Fruit fly (Drosophila melanogaster): ENCODE data around the gene CG31886.

CG31886 gene

DNA sequence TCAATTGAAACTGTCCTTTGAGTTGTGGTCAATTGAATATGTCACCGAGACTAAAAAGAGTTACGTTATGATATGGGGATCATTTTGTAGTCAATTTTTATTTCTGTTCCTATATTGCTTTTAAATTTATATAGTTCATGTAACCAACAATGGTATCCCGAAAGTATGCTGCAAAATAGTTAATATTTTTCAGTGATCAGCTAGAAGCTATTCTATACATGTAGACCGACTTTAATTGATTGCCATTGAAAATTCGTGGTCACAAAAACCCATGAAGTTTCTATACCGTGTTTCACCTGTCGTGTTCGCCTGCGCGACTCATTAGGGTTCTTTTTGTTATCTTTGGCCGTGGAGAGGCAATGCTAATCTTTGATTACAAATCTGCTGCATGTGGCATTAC, 15.7 kb upstream of the CG31886 start:
- no peak for TF ChIP-seq CG8159 (tag; optimal IDR thresholded peaks at IDR 0.05)

DNA sequence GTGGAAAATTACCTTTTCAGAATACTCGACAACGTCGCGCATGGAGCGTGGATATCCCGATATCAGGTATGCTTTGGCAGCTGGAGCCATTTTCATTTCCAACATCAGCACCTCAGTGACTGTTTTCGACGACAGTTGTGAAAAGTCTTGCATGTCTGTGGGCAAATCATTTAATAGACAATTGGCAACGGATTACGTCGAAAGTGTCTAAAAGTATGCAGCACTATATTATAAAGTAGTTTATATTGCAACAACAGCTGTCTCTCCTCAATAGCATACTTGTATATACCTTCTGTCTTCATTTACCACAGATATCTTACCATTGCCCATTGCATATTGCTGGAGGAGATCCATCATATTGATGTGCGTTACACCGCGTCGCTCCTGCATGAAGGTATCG, 14.1 kb upstream of the CG31886 start:
- TF ChIP-seq gl (tag; optimal IDR thresholded peaks at IDR 0.05) (no peak), CG4496 (GFP tag; IDR thresholded peaks at IDR 0.05) (no peak), Pif1A (GFP tag; optimal IDR thresholded peaks at IDR 0.05) (no peak), CG14655 (GFP tag; optimal IDR thresholded peaks at IDR 0.05) (no peak), fd96Ca (GFP tag; IDR thresholded peaks at IDR 0.05) (no peak), CG10348 (GFP tag; IDR thresholded peaks at IDR 0.05) (no peak), Snoo (tag; optimal IDR thresholded peaks at IDR 0.05) (no peak), CG9948 (tag; optimal IDR thresholded peaks at IDR 0.05) (no peak), CG8301 (tag; optimal IDR thresholded peaks at IDR 0.05) (no peak), CG15710 (tag; optimal IDR thresholded peaks at IDR 0.05) (no peak), CG13204 (GFP tag; optimal IDR thresholded peaks at IDR 0.05) (no peak), CG12605 (GFP tag; IDR thresholded peaks at IDR 0.05) (no peak), CG17806 (tag; optimal IDR thresholded peaks at IDR 0.05) (no peak), Pif1B (GFP tag; optimal IDR thresholded peaks at IDR 0.05) (no peak), CG34367 (tag; optimal IDR thresholded peaks at IDR 0.05) (no peak), Ets98B (GFP tag; IDR thresholded peaks at IDR 0.05) (no peak), CG8159 (tag; optimal IDR thresholded peaks at IDR 0.05) (no peak), D1 (tag; optimal IDR thresholded peaks at IDR 0.05) (no peak)

- TF ChIP-seq CG9948 (tag; optimal IDR thresholded peaks at IDR 0.05) = no peak
- TF ChIP-seq EcR (GFP tag; optimal IDR thresholded peaks at IDR 0.05) = no peak
- TF ChIP-seq CG13204 (GFP tag; optimal IDR thresholded peaks at IDR 0.05) = no peak
- TF ChIP-seq CG15710 (tag; optimal IDR thresholded peaks at IDR 0.05) = no peak
- TF ChIP-seq fd96Ca (GFP tag; IDR thresholded peaks at IDR 0.05) = no peak
- no peak for TF ChIP-seq Snoo (tag; optimal IDR thresholded peaks at IDR 0.05)
- TF ChIP-seq rn (GFP tag; IDR thresholded peaks at IDR 0.05) = no peak
- TF ChIP-seq CG17806 (tag; optimal IDR thresholded peaks at IDR 0.05) = no peak
- TF ChIP-seq Pif1B (GFP tag; optimal IDR thresholded peaks at IDR 0.05) = no peak
- TF ChIP-seq CG34367 (tag; optimal IDR thresholded peaks at IDR 0.05) = no peak
- no peak for TF ChIP-seq CG4496 (GFP tag; IDR thresholded peaks at IDR 0.05)
- TF ChIP-seq gl (tag; optimal IDR thresholded peaks at IDR 0.05) = no peak
- TF ChIP-seq D1 (tag; optimal IDR thresholded peaks at IDR 0.05) = no peak
- no peak for TF ChIP-seq Ets98B (GFP tag; IDR thresholded peaks at IDR 0.05)
- no peak for TF ChIP-seq Pif1A (GFP tag; optimal IDR thresholded peaks at IDR 0.05)
- TF ChIP-seq CG10348 (GFP tag; IDR thresholded peaks at IDR 0.05) = no peak
- no peak for TF ChIP-seq CG14655 (GFP tag; optimal IDR thresholded peaks at IDR 0.05)
- no peak for TF ChIP-seq CG12605 (GFP tag; IDR thresholded peaks at IDR 0.05)
- no peak for TF ChIP-seq CG32121 (GFP tag; IDR thresholded peaks at IDR 0.05)
Observed at dm6 chr2L:8967235-8967634, 8.4 kb upstream of the CG31886 start, which contains the start of gene CG18088. CG18088 (plus strand) TSS chr2L:8967535.

dm6 chr2L:8964657-8965056, 5.8 kb upstream of the CG31886 start, which contains the start of gene CG32984:
CG32984 (plus strand) TSS chr2L:8964957.
- TF ChIP-seq CG13204 (GFP tag; optimal IDR thresholded peaks at IDR 0.05) = no peak
- no peak for TF ChIP-seq CG32121 (GFP tag; IDR thresholded peaks at IDR 0.05)
- TF ChIP-seq Snoo (tag; optimal IDR thresholded peaks at IDR 0.05) = no peak
- TF ChIP-seq D1 (tag; optimal IDR thresholded peaks at IDR 0.05) = no peak
- TF ChIP-seq CG10348 (GFP tag; IDR thresholded peaks at IDR 0.05) = no peak
- TF ChIP-seq fd96Ca (GFP tag; IDR thresholded peaks at IDR 0.05) = no peak
- no peak for TF ChIP-seq CG8159 (tag; optimal IDR thresholded peaks at IDR 0.05)
- no peak for TF ChIP-seq CG15710 (tag; optimal IDR thresholded peaks at IDR 0.05)
- TF ChIP-seq CG17806 (tag; optimal IDR thresholded peaks at IDR 0.05) = no peak
- no peak for TF ChIP-seq rn (GFP tag; IDR thresholded peaks at IDR 0.05)
- no peak for TF ChIP-seq CG14655 (GFP tag; optimal IDR thresholded peaks at IDR 0.05)
- no peak for TF ChIP-seq Pif1B (GFP tag; optimal IDR thresholded peaks at IDR 0.05)
- TF ChIP-seq CG34367 (tag; optimal IDR thresholded peaks at IDR 0.05) = no peak
- TF ChIP-seq EcR (GFP tag; optimal IDR thresholded peaks at IDR 0.05) = no peak
- TF ChIP-seq CG12605 (GFP tag; IDR thresholded peaks at IDR 0.05) = no peak
- TF ChIP-seq CG4496 (GFP tag; IDR thresholded peaks at IDR 0.05) = no peak

- no peak for TF ChIP-seq CG17806 (tag; optimal IDR thresholded peaks at IDR 0.05)
Observed at dm6 chr2L:8962254-8962653, 3.4 kb upstream of the CG31886 start, which contains the start of the genes CG9525 and CG32985. CG9525 (minus strand) TSS chr2L:8962354. CG32985 (plus strand) TSS chr2L:8962533.

- TF ChIP-seq gl (tag; optimal IDR thresholded peaks at IDR 0.05) = peak; percentile 46
- peak; percentile 93 for TF ChIP-seq rn (GFP tag; IDR thresholded peaks at IDR 0.05)
- TF ChIP-seq CG32121 (GFP tag; IDR thresholded peaks at IDR 0.05) = peak; percentile 97
- TF ChIP-seq CG4496 (GFP tag; IDR thresholded peaks at IDR 0.05) = peak; percentile 97
- TF ChIP-seq EcR (GFP tag; optimal IDR thresholded peaks at IDR 0.05) = no peak
- TF ChIP-seq CG8159 (tag; optimal IDR thresholded peaks at IDR 0.05) = peak; percentile 85
- peak; percentile 86 for TF ChIP-seq CG8301 (tag; optimal IDR thresholded peaks at IDR 0.05)
- peak; percentile 84 for TF ChIP-seq CG10348 (GFP tag; IDR thresholded peaks at IDR 0.05)
- TF ChIP-seq Ets98B (GFP tag; IDR thresholded peaks at IDR 0.05) = peak; percentile 95
- TF ChIP-seq D1 (tag; optimal IDR thresholded peaks at IDR 0.05) = peak; percentile 75
- TF ChIP-seq CG34367 (tag; optimal IDR thresholded peaks at IDR 0.05) = peak; percentile 74
- peak; percentile 96 for TF ChIP-seq CG12605 (GFP tag; IDR thresholded peaks at IDR 0.05)
- peak; percentile 85 for TF ChIP-seq CG17806 (tag; optimal IDR thresholded peaks at IDR 0.05)
- peak; percentile 65; the same call in 1 of the 3 replicates for TF ChIP-seq fd96Ca (GFP tag; IDR thresholded peaks at IDR 0.05)
- TF ChIP-seq Pif1A (GFP tag; optimal IDR thresholded peaks at IDR 0.05) = peak; percentile 86
- TF ChIP-seq Snoo (tag; optimal IDR thresholded peaks at IDR 0.05) = peak; percentile 88
- TF ChIP-seq CG15710 (tag; optimal IDR thresholded peaks at IDR 0.05) = peak; percentile 81
- no peak for TF ChIP-seq CG13204 (GFP tag; optimal IDR thresholded peaks at IDR 0.05)
- TF ChIP-seq CG9948 (tag; optimal IDR thresholded peaks at IDR 0.05) = peak; percentile 82
- TF ChIP-seq CG14655 (GFP tag; optimal IDR thresholded peaks at IDR 0.05) = peak; percentile 86
- TF ChIP-seq Pif1B (GFP tag; optimal IDR thresholded peaks at IDR 0.05) = peak; percentile 68
Observed at dm6 chr2L:8958046-8958497, 779 bp downstream of the CG31886 start.

Data from whole organism, pupa.